Fruit fly (Drosophila melanogaster): ENCODE data around the gene Smg6.

The Smg6 gene

dm6 chr3R:25047504-25047903 lies 14.2 kb upstream of the Smg6 start, which contains the start of gene CG11790 (continued):
- TF ChIP-seq CG34224 (GFP tag; IDR thresholded peaks at IDR 0.05; ENCODE audit: partially characterized antibody) (peak; percentile 77), CG13894 (tag; optimal IDR thresholded peaks at IDR 0.05) (no peak), Scr (GFP tag; IDR thresholded peaks at IDR 0.05; ENCODE audit: partially characterized antibody) (peak; percentile 77), CG14965 (GFP tag; optimal IDR thresholded peaks at IDR 0.05; ENCODE audit: borderline replicate concordance) (no peak)

dm6 chr3R:25046023-25046422 lies 12.8 kb upstream of the Smg6 start, which contains the start of gene CG11786:
Gene CG11786, plus strand, starts transcription at chr3R:25046323.
- TF ChIP-seq CG10979 (tag; optimal IDR thresholded peaks at IDR 0.05): no peak
- no peak for TF ChIP-seq CG9437 (GFP tag; optimal IDR thresholded peaks at IDR 0.05)
- TF ChIP-seq MBD-R2 (GFP tag; IDR thresholded peaks at IDR 0.05): no peak
- TF ChIP-seq CG2875 (GFP tag; optimal IDR thresholded peaks at IDR 0.05): no peak
- peak; percentile 45 for TF ChIP-seq kni (GFP tag; optimal IDR thresholded peaks at IDR 0.05)
- no peak for TF ChIP-seq CG6254 (GFP tag; optimal IDR thresholded peaks at IDR 0.05)
- no peak for TF ChIP-seq eyg (GFP tag; optimal IDR thresholded peaks at IDR 0.05)
- TF ChIP-seq sna (GFP tag; IDR thresholded peaks at IDR 0.05; ENCODE audit: partially characterized antibody): no peak
- TF ChIP-seq vvl (GFP tag; IDR thresholded peaks at IDR 0.05): peak; percentile 32; the same call in 1 of the 2 replicates
- no peak for TF ChIP-seq CG16779 (GFP tag; IDR thresholded peaks at IDR 0.05)
- TF ChIP-seq CG42726 (GFP tag; IDR thresholded peaks at IDR 0.05; ENCODE audit: partially characterized antibody): no peak
- no peak for TF ChIP-seq CG15601 (tag; optimal IDR thresholded peaks at IDR 0.05)
- TF ChIP-seq cad (GFP tag; optimal IDR thresholded peaks at IDR 0.05): no peak
- TF ChIP-seq CG3163 (GFP tag; optimal IDR thresholded peaks at IDR 0.05): no peak
- no peak for TF ChIP-seq chm (GFP tag; IDR thresholded peaks at IDR 0.05)

- TF ChIP-seq sug (tag; optimal IDR thresholded peaks at IDR 0.05) (peak; percentile 50), HmgZ (tag; optimal IDR thresholded peaks at IDR 0.05) (peak; percentile 28), Myb (GFP tag; optimal IDR thresholded peaks at IDR 0.05) (peak; percentile 91), CG11723 (GFP tag; optimal IDR thresholded peaks at IDR 0.05) (no peak), CG10267 (tag; optimal IDR thresholded peaks at IDR 0.05) (peak; percentile 9), Vsx1 (GFP tag; optimal IDR thresholded peaks at IDR 0.05) (peak; percentile 70), zen (tag; optimal IDR thresholded peaks at IDR 0.05) (peak; percentile 22), E2f2 (GFP tag; IDR thresholded peaks at IDR 0.05) (peak; percentile 73), chif (GFP tag; optimal IDR thresholded peaks at IDR 0.05) (no peak), sna (GFP tag; IDR thresholded peaks at IDR 0.05; ENCODE audit: partially characterized antibody) (peak; percentile 27; the same call in 1 of the 2 replicates), CG4617 (GFP tag; optimal IDR thresholded peaks at IDR 0.05; ENCODE audit: borderline replicate concordance) (peak; percentile 75), kni (GFP tag; optimal IDR thresholded peaks at IDR 0.05) (peak; percentile 48), CG13287 (GFP tag; IDR thresholded peaks at IDR 0.05; ENCODE audit: partially characterized antibody) (peak; percentile 50; the same call in 1 of the 2 replicates), Dp (GFP tag; optimal IDR thresholded peaks at IDR 0.05) (peak; percentile 65), CG32532 (GFP tag; IDR thresholded peaks at IDR 0.05) (no peak), YL-1 (GFP tag; optimal IDR thresholded peaks at IDR 0.05) (peak; percentile 51), Elba2 (GFP tag; optimal IDR thresholded peaks at IDR 0.05) (peak; percentile 4), exex (tag; optimal IDR thresholded peaks at IDR 0.05) (peak; percentile 50), CG2116 (GFP tag; optimal IDR thresholded peaks at IDR 0.05) (peak; percentile 48), CG34376 (GFP tag; optimal IDR thresholded peaks at IDR 0.05) (peak; percentile 36), CG18619 (GFP tag; optimal IDR thresholded peaks at IDR 0.05) (no peak), Dref (GFP tag; IDR thresholded peaks at IDR 0.05) (peak; percentile 32; the same call in 1 of the 2 replicates), Eip74EF (GFP tag; optimal IDR thresholded peaks at IDR 0.05) (peak in 1 of 2 experiments; percentile 52), CG1603 (tag; optimal IDR thresholded peaks at IDR 0.05) (peak; percentile 33), CG3995 (GFP tag; optimal IDR thresholded peaks at IDR 0.05) (peak; percentile 86), zfh2 (GFP tag; optimal IDR thresholded peaks at IDR 0.05) (no peak), ap (GFP tag; IDR thresholded peaks at IDR 0.05) (no peak), Adf1 (GFP tag; IDR thresholded peaks at IDR 0.05) (no peak)
These were observed 11.7 kb upstream of the Smg6 start, which contains the start of gene 5PtaseI for dm6 chr3R:25044816-25045551. Gene 5PtaseI, minus strand, starts transcription at chr3R:25045151.

Measured in whole organism, embryonic.